Fruit fly (Drosophila melanogaster): ENCODE measurements around the gene CG17325.

The CG17325 gene

DNA sequence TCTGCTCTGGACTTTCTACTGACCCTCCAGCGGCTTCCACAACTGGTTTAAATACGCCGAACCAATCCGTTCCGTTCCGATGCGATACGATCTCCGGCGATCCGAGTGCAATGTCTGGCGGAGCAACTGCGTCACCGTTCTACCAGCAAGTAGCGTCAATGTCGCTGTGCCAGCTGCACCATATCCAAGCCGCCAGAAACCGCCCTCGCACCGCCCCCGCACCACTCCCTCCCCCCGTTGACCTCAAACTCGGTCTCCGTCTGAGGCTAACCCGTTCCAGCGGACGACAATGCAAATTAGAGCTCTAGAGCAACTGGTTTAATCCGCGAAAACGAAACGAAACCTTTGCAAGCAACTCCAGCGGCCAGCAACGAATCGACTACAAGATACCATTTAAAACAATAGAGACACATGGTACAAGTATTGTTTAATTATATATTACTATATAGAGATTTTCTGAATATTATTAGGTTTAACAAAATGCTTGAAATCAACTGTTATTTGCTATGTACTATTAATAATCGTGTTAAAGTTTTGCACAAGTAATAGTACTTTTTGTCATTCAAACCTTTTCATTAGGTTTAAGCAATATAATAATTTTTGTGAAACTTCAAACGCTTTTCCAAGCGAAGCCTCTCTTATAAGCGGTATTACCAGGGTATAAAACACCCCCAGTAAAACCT lies 1.3 kb upstream of the CG17325 start, which contains the start of the genes CG10570 and CG42502 (continued):
- TF ChIP-seq CG9139 (GFP tag; optimal IDR thresholded peaks at IDR 0.05) (no peak), Ets21C (GFP tag; optimal IDR thresholded peaks at IDR 0.05) (no peak), CG10669 (GFP tag; optimal IDR thresholded peaks at IDR 0.05) (peak; percentile 49), Lpt (GFP tag; optimal IDR thresholded peaks at IDR 0.05) (no peak), Met (GFP tag; optimal IDR thresholded peaks at IDR 0.05) (no peak), CG11762 (GFP tag; optimal IDR thresholded peaks at IDR 0.05; ENCODE audit: insufficient read depth) (no peak), CG1621 (tag; optimal IDR thresholded peaks at IDR 0.05) (peak; percentile 93), achi (GFP tag; optimal IDR thresholded peaks at IDR 0.05) (peak; percentile 11), CG6163 (GFP tag; IDR thresholded peaks at IDR 0.05) (0 out of 3 replicates have a peak, but pooled peaks have one; percentile 12), CG8319 (GFP tag; optimal IDR thresholded peaks at IDR 0.05) (no peak), svp (GFP tag) (peak; percentile 60), CG4318 (GFP tag; optimal IDR thresholded peaks at IDR 0.05) (no peak), Eip75B (GFP tag; optimal IDR thresholded peaks at IDR 0.05) (no peak), fd85E (GFP tag; optimal IDR thresholded peaks at IDR 0.05) (no peak), esn (GFP tag; optimal IDR thresholded peaks at IDR 0.05) (no peak), CG10631 (GFP tag; optimal IDR thresholded peaks at IDR 0.05) (peak; percentile 21), CG6792 (GFP tag; optimal IDR thresholded peaks at IDR 0.05) (no peak), CG16779 (tag; optimal IDR thresholded peaks at IDR 0.05) (no peak), CG6808 (GFP tag; optimal IDR thresholded peaks at IDR 0.05) (peak; percentile 37), dac (GFP tag; optimal IDR thresholded peaks at IDR 0.05) (no peak), dsx (GFP tag; optimal IDR thresholded peaks at IDR 0.05; ENCODE audit: poor library complexity, severe bottlenecking) (peak; percentile 33), OdsH (GFP tag; optimal IDR thresholded peaks at IDR 0.05) (peak; percentile 32), Eip93F (GFP tag; optimal IDR thresholded peaks at IDR 0.05) (no peak), CG6276 (GFP tag; optimal IDR thresholded peaks at IDR 0.05) (no peak), net (GFP tag; optimal IDR thresholded peaks at IDR 0.05) (no peak), CG32006 (GFP tag; optimal IDR thresholded peaks at IDR 0.05) (no peak), CG11294 (GFP tag; IDR thresholded peaks at IDR 0.05) (no peak), fd59A (GFP tag; optimal IDR thresholded peaks at IDR 0.05) (no peak), Sox15 (GFP tag; optimal IDR thresholded peaks at IDR 0.05) (peak; percentile 10), Gug (GFP tag; IDR thresholded peaks at IDR 0.05) (no peak), Eip78C (GFP tag) (peak; percentile 74), Hr39 (GFP tag; optimal IDR thresholded peaks at IDR 0.05) (no peak), lz (GFP tag; optimal IDR thresholded peaks at IDR 0.05) (no peak), cyc (GFP tag; optimal IDR thresholded peaks at IDR 0.05) (no peak)

DNA sequence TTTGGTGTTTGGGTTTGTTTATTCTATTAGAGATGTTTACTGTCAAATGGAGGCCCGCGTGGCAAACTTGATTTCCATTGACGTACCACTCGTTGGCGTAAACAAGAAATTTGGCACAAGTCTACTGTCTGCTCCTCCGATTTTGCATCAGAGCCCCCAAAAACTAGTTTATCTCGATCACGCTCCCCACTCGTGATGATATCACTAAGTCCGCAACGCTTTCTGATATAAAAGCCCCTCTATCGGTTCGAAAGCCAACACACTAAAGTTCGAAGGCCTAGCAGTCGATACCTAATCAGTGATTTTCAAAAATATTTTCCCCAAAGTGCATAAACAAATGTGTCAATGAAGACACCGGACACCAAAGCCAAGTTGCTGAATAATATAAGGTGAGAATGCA lies 307 bp downstream of the CG17325 start:
- TF ChIP-seq CG6854 (GFP tag; optimal IDR thresholded peaks at IDR 0.05), result no peak
- TF ChIP-seq CG1621 (tag; optimal IDR thresholded peaks at IDR 0.05), result no peak
- no peak for TF ChIP-seq fkh (GFP tag; optimal IDR thresholded peaks at IDR 0.05)
- TF ChIP-seq CG4318 (GFP tag; optimal IDR thresholded peaks at IDR 0.05), result no peak
- TF ChIP-seq esn (GFP tag; optimal IDR thresholded peaks at IDR 0.05), result no peak
- TF ChIP-seq Eip93F (GFP tag; optimal IDR thresholded peaks at IDR 0.05), result no peak
- no peak for TF ChIP-seq CG34406 (GFP tag; optimal IDR thresholded peaks at IDR 0.05)
- no peak for TF ChIP-seq achi (GFP tag; optimal IDR thresholded peaks at IDR 0.05)
- no peak for TF ChIP-seq CG10669 (GFP tag; optimal IDR thresholded peaks at IDR 0.05)
- TF ChIP-seq ss (GFP tag; optimal IDR thresholded peaks at IDR 0.05), result no peak
- no peak for TF ChIP-seq Lpt (GFP tag; optimal IDR thresholded peaks at IDR 0.05)
- no peak for TF ChIP-seq CG3919 (GFP tag; optimal IDR thresholded peaks at IDR 0.05)
- TF ChIP-seq CG31627 (GFP tag; optimal IDR thresholded peaks at IDR 0.05), result no peak
- TF ChIP-seq Hr38 (GFP tag; optimal IDR thresholded peaks at IDR 0.05), result no peak
- no peak for TF ChIP-seq Met (GFP tag; optimal IDR thresholded peaks at IDR 0.05)

Measured in whole organism, prepupa.